Worm (Caenorhabditis elegans): Measurements from ENCODE around the gene srg-46.
A peak's percentile ranks its signal among the peaks of the same experiment; 100 is the strongest.

srg-46 gene

DNA sequence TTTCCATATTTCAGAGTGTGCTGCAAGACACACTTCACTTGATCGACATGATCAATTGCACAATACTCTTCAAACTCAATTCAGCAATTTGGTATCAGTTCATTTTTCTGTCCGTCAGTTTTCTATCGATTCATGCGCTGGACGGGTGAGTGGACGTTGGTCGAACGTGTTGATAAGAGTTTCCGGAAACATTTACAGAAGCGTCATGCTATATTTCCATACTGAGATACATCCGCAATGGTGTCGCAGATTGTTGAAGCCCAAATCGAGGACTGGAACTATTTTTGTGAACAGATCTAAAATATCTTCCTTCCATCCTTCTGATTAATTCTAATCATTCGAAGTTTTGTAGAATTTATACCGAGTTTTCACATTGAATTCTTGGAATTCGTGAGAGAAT is 6.1 kb downstream of the srg-46 start (continued):
- no peak for TF ChIP-seq egl-43 (GFP tag; IDR thresholded peaks at IDR 0.05)
- peak; percentile 66 for TF ChIP-seq mxl-3 (GFP tag; optimal IDR thresholded peaks at IDR 0.05)

DNA sequence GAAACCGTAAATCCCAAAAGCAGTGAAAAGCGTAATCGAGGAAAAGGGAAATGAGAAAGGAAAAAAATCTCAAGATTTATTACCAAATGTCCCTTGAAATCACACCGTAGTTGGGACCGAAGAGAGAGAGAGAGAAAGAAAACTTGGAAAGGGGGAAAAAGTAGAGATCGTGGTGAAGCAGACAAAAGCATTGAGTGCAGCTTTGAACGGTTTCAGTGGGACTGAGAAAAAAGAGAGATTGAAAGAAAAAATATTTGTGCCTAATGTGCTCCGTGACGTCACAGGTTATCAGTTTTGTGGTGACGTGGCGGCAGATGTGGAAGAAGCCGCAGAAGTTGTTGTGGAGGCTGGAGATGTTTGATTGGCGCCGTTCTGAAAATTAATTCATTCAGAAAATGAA is 6.8 kb downstream of the srg-46 start:
- TF ChIP-seq nhr-25 (tag; optimal IDR thresholded peaks at IDR 0.05; ENCODE audit: borderline replicate concordance, insufficient read depth) (peak; percentile 23), spr-1 (tag; optimal IDR thresholded peaks at IDR 0.05) (no peak), duxl-1 (tag; optimal IDR thresholded peaks at IDR 0.05; ENCODE audit: poor library complexity) (peak; percentile 26), aha-1 (tag) (peak; percentile 92)

DNA sequence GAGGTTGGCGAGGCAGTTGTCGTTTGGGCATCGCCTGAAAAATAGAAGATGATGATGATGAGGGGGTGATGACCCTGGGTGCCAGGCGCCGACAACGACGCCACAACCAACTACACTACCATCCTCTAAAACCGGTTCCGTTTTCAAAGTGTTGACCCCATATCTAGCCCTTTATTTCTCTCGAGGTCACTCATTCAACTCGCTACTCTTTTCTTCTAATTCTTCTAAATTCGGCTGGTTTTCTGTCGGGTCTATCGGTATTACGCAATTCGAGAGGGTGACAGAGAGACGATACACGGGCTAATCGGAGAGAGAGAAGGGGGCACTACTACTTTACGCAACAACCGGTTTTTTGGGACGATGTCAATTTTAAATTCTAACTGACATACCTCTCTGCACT is 7.8 kb downstream of the srg-46 start:
- TF ChIP-seq F49E8.2 (tag; optimal IDR thresholded peaks at IDR 0.05; ENCODE audit: borderline replicate concordance) (no peak), spr-1 (tag; optimal IDR thresholded peaks at IDR 0.05) (no peak), mdt-29 (GFP tag; IDR thresholded peaks at IDR 0.05) (no peak), mep-1 (tag; optimal IDR thresholded peaks at IDR 0.05) (peak; percentile 74), ctbp-1 (GFP tag; IDR thresholded peaks at IDR 0.05) (no peak), jun-1 (tag; optimal IDR thresholded peaks at IDR 0.05) (no peak), mxl-2 (GFP tag; conservative IDR thresholded peaks at IDR 0.05) (no peak), set-16 (GFP tag; IDR thresholded peaks at IDR 0.05) (no peak), Y75B8A.6 (GFP tag; IDR thresholded peaks at IDR 0.05) (no peak), pha-4 (GFP tag; IDR thresholded peaks at IDR 0.05) (no peak), pha-4 (tag; optimal IDR thresholded peaks at IDR 0.05) (no peak), snpc-1.2 (GFP tag; IDR thresholded peaks at IDR 0.05) (no peak), nhr-28 (tag; optimal IDR thresholded peaks at IDR 0.05) (peak; percentile 90), mes-2 (tag; optimal IDR thresholded peaks at IDR 0.05; ENCODE audit: poor library complexity, severe bottlenecking) (peak; percentile 49), ceh-62 (tag; optimal IDR thresholded peaks at IDR 0.05) (no peak), nhr-6 (tag; optimal IDR thresholded peaks at IDR 0.05) (no peak), sdz-12 (GFP tag; optimal IDR thresholded peaks at IDR 0.05) (no peak), ceh-20 (GFP tag; IDR thresholded peaks at IDR 0.05) (no peak), ZK337.2 (GFP tag; IDR thresholded peaks at IDR 0.05) (no peak), nhr-11 (tag; optimal IDR thresholded peaks at IDR 0.05) (no peak), nhr-48 (tag; optimal IDR thresholded peaks at IDR 0.05) (peak; percentile 62), F37D6.2 (tag; optimal IDR thresholded peaks at IDR 0.05) (no peak), ZK546.5 (tag; optimal IDR thresholded peaks at IDR 0.05) (no peak), pqm-1 (tag; optimal IDR thresholded peaks at IDR 0.05) (no peak), vab-7 (GFP tag; IDR thresholded peaks at IDR 0.05) (no peak), duxl-1 (tag; optimal IDR thresholded peaks at IDR 0.05; ENCODE audit: poor library complexity) (no peak), snpc-4 (tag; optimal IDR thresholded peaks at IDR 0.05) (no peak), nhr-76 (tag; optimal IDR thresholded peaks at IDR 0.05) (no peak), lsy-2 (tag; optimal IDR thresholded peaks at IDR 0.05) (peak; percentile 21 to 43), dmd-6 (GFP tag; IDR thresholded peaks at IDR 0.05) (peak; percentile 19; the same call in 1 of the 2 replicates), madf-9 (GFP tag; conservative IDR thresholded peaks at IDR 0.05) (no peak), ces-1 (GFP tag; optimal IDR thresholded peaks at IDR 0.05) (no peak), tra-1 (GFP tag; IDR thresholded peaks at IDR 0.05) (no peak), nhr-10 (tag; optimal IDR thresholded peaks at IDR 0.05) (no peak), daf-19 (GFP tag; conservative IDR thresholded peaks at IDR 0.05) (no peak), zfp-3 (GFP tag; conservative IDR thresholded peaks at IDR 0.05) (no peak), lin-1 (GFP tag; IDR thresholded peaks at IDR 0.05) (no peak), attf-4 (tag; optimal IDR thresholded peaks at IDR 0.05) (no peak), egl-27 (tag; optimal IDR thresholded peaks at IDR 0.05) (no peak), Y48G9A.11 (GFP tag; IDR thresholded peaks at IDR 0.05) (no peak), unc-39 (tag; optimal IDR thresholded peaks at IDR 0.05) (no peak), nhr-41 (GFP tag; IDR thresholded peaks at IDR 0.05) (no peak), skn-1 (tag; optimal IDR thresholded peaks at IDR 0.05) (no peak), ama-1 (optimal IDR thresholded peaks at IDR 0.05) (peak; percentile 46), aly-2 (tag; optimal IDR thresholded peaks at IDR 0.05) (no peak)
